Worm (Caenorhabditis elegans) whole organism, late embryonic: ENCODE data around the gene elo-6.

Source experiments
- ama-1 ChIP-seq: fragments of 150-350 bp; optimal IDR thresholded peaks from 2 replicates; lab custom pipeline; 2014
- dve-1 ChIP-seq: sonication (generic microtip); optimal IDR thresholded peaks from 2 replicates; lab custom pipeline; 2017; ENCODE audit warnings: antibody characterized with exemption, mild to moderate bottlenecking, missing genetic modification characterization, missing compliant biosample characterization
- elt-2 ChIP-seq: sonication (generic microtip); optimal IDR thresholded peaks from 2 replicates; lab custom pipeline; 2016; ENCODE audit warnings: missing genetic modification reagents, missing genetic modification characterization, missing compliant biosample characterization
- fkh-10 ChIP-seq: fragments of 150-350 bp; optimal IDR thresholded peaks from 2 replicates; lab custom pipeline; 2014; ENCODE audit warnings: missing biosample characterization, missing genetic modification reagents, missing genetic modification characterization
- lin-11 ChIP-seq: fragments of 200-800 bp; sonication (Bioruptor generic); optimal IDR thresholded peaks from 2 replicates; lab custom pipeline; 2018; ENCODE audit warnings: mild to moderate bottlenecking, missing genetic modification characterization, missing compliant biosample characterization
- pha-4 ChIP-seq: fragments of 150-350 bp; optimal IDR thresholded peaks from 2 replicates; lab custom pipeline; 2018; ENCODE audit warnings: missing biosample characterization, missing genetic modification reagents, missing genetic modification characterization
- ref-2 ChIP-seq: sonication (generic microtip); optimal IDR thresholded peaks from 2 replicates; lab custom pipeline; 2016; ENCODE audit warnings: missing genetic modification characterization, missing compliant biosample characterization

DNA sequence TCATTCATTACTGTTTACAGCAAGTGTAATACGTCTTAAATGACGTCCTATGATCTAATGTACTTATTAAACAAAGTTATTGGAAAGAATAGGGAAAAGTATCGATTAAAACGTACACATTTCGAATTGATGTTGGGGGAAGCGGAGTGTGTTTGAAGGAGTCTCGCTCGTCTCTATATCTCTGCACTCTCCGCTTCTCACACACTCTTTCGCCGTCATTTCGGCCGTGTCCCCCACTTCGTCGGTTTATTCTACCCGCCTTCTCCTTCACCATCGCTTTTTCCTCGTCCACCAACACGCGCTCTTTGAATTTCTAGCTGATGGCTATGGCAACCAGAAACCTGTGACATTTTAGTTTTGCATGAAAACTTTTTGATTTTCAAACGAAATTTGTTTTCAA lies 19.5 kb downstream of the elo-6 start:
- TF ChIP-seq fkh-10 (no peak), dve-1 (tag; lab: Kevin White, UChicago) (no peak), ref-2 (tag; lab: Kevin White, UChicago) (no peak), elt-2 (tag; lab: Kevin White, UChicago) (no peak), ama-1 (lab: Kevin White, UChicago) (no peak), pha-4 (tag; lab: Kevin White, UChicago) (no peak), lin-11 (tag; lab: Kevin White, UChicago) (no peak)
